Worm (Caenorhabditis elegans): ENCODE results near the gene C09F5.3.

DNA sequence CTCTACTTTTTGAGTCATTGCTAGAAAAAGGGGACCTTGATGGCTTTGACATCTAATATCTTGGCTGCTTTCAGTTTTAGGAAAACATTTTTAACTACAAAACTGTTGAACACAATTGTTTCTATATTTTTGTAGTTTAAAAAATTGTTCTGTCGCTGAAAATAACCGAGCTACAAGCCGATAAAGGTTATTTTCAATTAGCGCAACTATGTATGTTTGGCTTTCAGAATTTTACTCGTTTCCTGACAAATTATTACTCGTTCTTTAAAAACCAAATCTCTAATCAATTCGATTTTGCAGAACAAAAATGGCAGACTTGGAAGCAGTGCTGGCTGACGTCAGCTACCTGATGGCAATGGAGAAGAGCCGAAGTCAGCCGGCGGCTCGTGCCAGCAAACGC lies 10.8 kb upstream of the C09F5.3 start, which contains the start of gene grk-2:
- TF ChIP-seq ama-1 (optimal IDR thresholded peaks at IDR 0.05): no peak
- TF ChIP-seq mxl-2 (GFP tag; conservative IDR thresholded peaks at IDR 0.05): no peak
- TF ChIP-seq ceh-28 (tag; optimal IDR thresholded peaks at IDR 0.05): no peak
- TF ChIP-seq unc-39 (tag; optimal IDR thresholded peaks at IDR 0.05): no peak
